Worm (Caenorhabditis elegans) whole organism, late embryonic: ENCODE measurements around the gene coa-3.

Source experiments
- T23F11.4 ChIP-seq: fragments of 200-800 bp; sonication (Bioruptor generic); optimal IDR thresholded peaks from 2 replicates; lab custom pipeline; 2018; ENCODE audit warnings: mild to moderate bottlenecking, missing genetic modification characterization, missing compliant biosample characterization
- Y22D7AL.16 ChIP-seq: sonication (generic microtip); optimal IDR thresholded peaks from 2 replicates; lab custom pipeline; 2016; ENCODE audit warnings: missing genetic modification characterization, missing compliant biosample characterization
- ceh-2 ChIP-seq: sonication (generic microtip); optimal IDR thresholded peaks from 2 replicates; lab custom pipeline; 2016; ENCODE audit warnings: missing genotype, missing genetic modification characterization, missing compliant biosample characterization
- ceh-30 ChIP-seq: fragments of 150-350 bp; optimal IDR thresholded peaks from 2 replicates; lab custom pipeline; 2014; ENCODE audit warnings: missing biosample characterization, missing genetic modification characterization
- ceh-31 ChIP-seq: sonication (generic microtip); optimal IDR thresholded peaks from 2 replicates; lab custom pipeline; 2016; ENCODE audit warnings: missing genetic modification characterization, missing compliant biosample characterization
- ceh-34 ChIP-seq: sonication (generic microtip); optimal IDR thresholded peaks from 2 replicates; lab custom pipeline; 2016; ENCODE audit warnings: mild to moderate bottlenecking, missing genetic modification characterization, missing compliant biosample characterization
- ceh-45 ChIP-seq: fragments of 200-800 bp; sonication (Bioruptor generic); IDR thresholded peaks from 2 replicates; pipeline ENCODE4 v1.3.6; 2022; ENCODE audit warnings: missing genetic modification reagents, missing genetic modification characterization, missing compliant biosample characterization
- ceh-9 ChIP-seq: sonication (generic microtip); optimal IDR thresholded peaks from 2 replicates; lab custom pipeline; 2016; ENCODE audit warnings: mild to moderate bottlenecking, missing genetic modification characterization, inconsistent platforms, missing compliant biosample characterization
- che-1 ChIP-seq: sonication (generic microtip); optimal IDR thresholded peaks from 2 replicates; lab custom pipeline; 2016; ENCODE audit warnings: mild to moderate bottlenecking, missing genetic modification characterization, missing compliant biosample characterization
- dmd-4 ChIP-seq: sonication (generic microtip); optimal IDR thresholded peaks from 2 replicates; lab custom pipeline; 2016; ENCODE audit warnings: borderline replicate concordance, missing genetic modification characterization, missing compliant biosample characterization
- dve-1 ChIP-seq: sonication (generic microtip); optimal IDR thresholded peaks from 2 replicates; lab custom pipeline; 2017; ENCODE audit warnings: antibody characterized with exemption, mild to moderate bottlenecking, missing genetic modification characterization, missing compliant biosample characterization
- elt-2 ChIP-seq: sonication (generic microtip); optimal IDR thresholded peaks from 2 replicates; lab custom pipeline; 2016; ENCODE audit warnings: missing genetic modification reagents, missing genetic modification characterization, missing compliant biosample characterization
- fax-1 ChIP-seq: sonication (generic microtip); optimal IDR thresholded peaks from 2 replicates; lab custom pipeline; 2016; ENCODE audit warnings: missing genotype, missing genetic modification characterization, missing compliant biosample characterization
- fkh-10 ChIP-seq: fragments of 150-350 bp; optimal IDR thresholded peaks from 2 replicates; lab custom pipeline; 2014; ENCODE audit warnings: missing biosample characterization, missing genetic modification reagents, missing genetic modification characterization
- gmeb-2 ChIP-seq: sonication (generic microtip); optimal IDR thresholded peaks from 2 replicates; lab custom pipeline; 2016; ENCODE audit warnings: missing genetic modification characterization, inconsistent platforms, missing compliant biosample characterization
- hlh-13 ChIP-seq: fragments of 200-800 bp; sonication (Bioruptor generic); optimal IDR thresholded peaks from 2 replicates; lab custom pipeline; 2018; ENCODE audit warnings: mild to moderate bottlenecking, missing genetic modification characterization, missing compliant biosample characterization
- hlh-6 ChIP-seq: sonication (generic microtip); optimal IDR thresholded peaks from 2 replicates; lab custom pipeline; 2016; ENCODE audit warnings: missing genotype, missing genetic modification characterization, missing compliant biosample characterization
- hlh-8 ChIP-seq: sonication (generic microtip); optimal IDR thresholded peaks from 2 replicates; lab custom pipeline; 2016; ENCODE audit warnings: missing genotype, missing genetic modification characterization, missing compliant biosample characterization
- lin-11 ChIP-seq: fragments of 200-800 bp; sonication (Bioruptor generic); optimal IDR thresholded peaks from 2 replicates; lab custom pipeline; 2018; ENCODE audit warnings: mild to moderate bottlenecking, missing genetic modification characterization, missing compliant biosample characterization
- nfya-1 ChIP-seq: sonication (generic microtip); optimal IDR thresholded peaks from 2 replicates; lab custom pipeline; 2017; ENCODE audit warnings: missing genetic modification characterization, mild to moderate bottlenecking, missing compliant biosample characterization, antibody characterized with exemption, moderate library complexity
- nhr-11 ChIP-seq: fragments of 150-350 bp; optimal IDR thresholded peaks from 2 replicates; lab custom pipeline; 2014; ENCODE audit warnings: missing biosample characterization, missing genetic modification characterization
- nhr-232 ChIP-seq: sonication (generic microtip); optimal IDR thresholded peaks from 2 replicates; lab custom pipeline; 2016; ENCODE audit warnings: missing genetic modification characterization, missing compliant biosample characterization
- npax-4 ChIP-seq: sonication (generic microtip); optimal IDR thresholded peaks from 2 replicates; lab custom pipeline; 2016; ENCODE audit warnings: missing genetic modification characterization, missing compliant biosample characterization
- odd-2 ChIP-seq: sonication (generic microtip); optimal IDR thresholded peaks from 2 replicates; lab custom pipeline; 2017; ENCODE audit warnings: antibody characterized with exemption, mild to moderate bottlenecking, missing genetic modification characterization, missing compliant biosample characterization
- pag-3 ChIP-seq: sonication (generic microtip); optimal IDR thresholded peaks from 2 replicates; lab custom pipeline; 2016; ENCODE audit warnings: missing compliant biosample characterization, missing genetic modification characterization, borderline replicate concordance
- pat-9 ChIP-seq: fragments of 200-800 bp; sonication (Bioruptor generic); optimal IDR thresholded peaks from 2 replicates; lab custom pipeline; 2018; ENCODE audit warnings: mild to moderate bottlenecking, missing genetic modification characterization, moderate library complexity, missing compliant biosample characterization
- pha-2 ChIP-seq: sonication (generic microtip); optimal IDR thresholded peaks from 2 replicates; lab custom pipeline; 2017; ENCODE audit warnings: mild to moderate bottlenecking, missing genetic modification characterization, missing compliant biosample characterization
- pha-4 ChIP-seq: fragments of 150-350 bp; optimal IDR thresholded peaks from 2 replicates; lab custom pipeline; 2018; ENCODE audit warnings: missing biosample characterization, missing genetic modification reagents, missing genetic modification characterization
- ref-2 ChIP-seq: sonication (generic microtip); optimal IDR thresholded peaks from 2 replicates; lab custom pipeline; 2016; ENCODE audit warnings: missing genetic modification characterization, missing compliant biosample characterization
- rnt-1 ChIP-seq: sonication (generic microtip); optimal IDR thresholded peaks from 2 replicates; lab custom pipeline; 2016; ENCODE audit warnings: missing genetic modification characterization, missing compliant biosample characterization
- sdc-2 ChIP-seq: sonication (generic microtip); optimal IDR thresholded peaks from 2 replicates; lab custom pipeline; 2016; ENCODE audit warnings: missing genotype, missing genetic modification characterization, missing compliant biosample characterization
- syd-9 ChIP-seq: sonication (generic microtip); optimal IDR thresholded peaks from 2 replicates; lab custom pipeline; 2016; ENCODE audit warnings: mild to moderate bottlenecking, missing genetic modification characterization, moderate library complexity, missing compliant biosample characterization
- tbx-7 ChIP-seq: sonication (generic microtip); optimal IDR thresholded peaks from 2 replicates; lab custom pipeline; 2016; ENCODE audit warnings: missing genotype, missing genetic modification characterization, missing compliant biosample characterization
- ttx-3 ChIP-seq: sonication (generic microtip); optimal IDR thresholded peaks from 2 replicates; lab custom pipeline; 2016; ENCODE audit warnings: missing genetic modification reagents, missing genetic modification characterization, missing compliant biosample characterization
- unc-42 ChIP-seq: sonication (generic microtip); optimal IDR thresholded peaks from 2 replicates; lab custom pipeline; 2016; ENCODE audit warnings: missing genotype, missing genetic modification characterization, missing compliant biosample characterization
- unc-55 ChIP-seq: sonication (generic microtip); optimal IDR thresholded peaks from 2 replicates; lab custom pipeline; 2017; ENCODE audit warnings: missing biosample characterization, missing genetic modification reagents, missing genetic modification characterization
- zip-5 ChIP-seq: sonication (generic microtip); optimal IDR thresholded peaks from 2 replicates; lab custom pipeline; 2016; ENCODE audit warnings: missing genetic modification characterization, missing compliant biosample characterization
- ztf-16 ChIP-seq: sonication (generic microtip); optimal IDR thresholded peaks from 2 replicates; lab custom pipeline; 2017; ENCODE audit warnings: missing genetic modification characterization, missing compliant biosample characterization

coa-3 gene

DNA sequence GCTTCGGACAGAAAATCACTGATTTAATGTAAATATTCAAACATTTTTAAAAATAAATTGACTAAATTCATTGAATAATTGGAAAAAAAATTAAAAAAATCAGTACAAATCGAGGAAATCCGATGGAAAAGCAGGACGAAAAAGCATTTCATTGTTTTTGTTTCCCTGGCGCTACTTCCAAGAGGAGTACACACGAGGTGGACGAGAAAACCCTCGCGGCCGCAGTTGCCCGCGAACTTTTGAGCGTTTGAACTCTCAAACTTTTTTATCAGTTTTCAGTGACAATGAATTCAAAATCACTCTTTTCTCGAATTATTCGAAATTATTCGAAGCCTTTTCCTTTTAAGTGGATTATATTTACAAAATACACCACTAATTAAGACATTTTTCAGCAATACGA lies 602 bp upstream of the coa-3 start, which contains the start of gene F35D11.4 (continued):
- TF ChIP-seq Y22D7AL.16 (tag; lab: Kevin White, UChicago) = no peak
- no peak for TF ChIP-seq hlh-6 (tag; lab: Kevin White, UChicago)
- TF ChIP-seq ref-2 (tag; lab: Kevin White, UChicago) = peak; percentile 83
- no peak for TF ChIP-seq ceh-30 (tag; lab: Kevin White, UChicago)
- TF ChIP-seq pha-4 = no peak
- TF ChIP-seq hlh-13 (GFP tag; lab: Kevin White, UChicago) = no peak
- no peak for TF ChIP-seq syd-9 (tag; lab: Kevin White, UChicago)
- TF ChIP-seq odd-2 (tag; lab: Kevin White, UChicago) = no peak
- no peak for TF ChIP-seq unc-42 (tag; lab: Kevin White, UChicago)
- TF ChIP-seq T23F11.4 (GFP tag; lab: Kevin White, UChicago) = no peak
- TF ChIP-seq lin-11 = no peak
- no peak for TF ChIP-seq pat-9 (tag; lab: Kevin White, UChicago)
- peak; percentile 16 for TF ChIP-seq ceh-34 (tag; lab: Kevin White, UChicago)
- TF ChIP-seq ceh-2 (tag; lab: Kevin White, UChicago) = peak; percentile 89
- no peak for TF ChIP-seq che-1 (tag; lab: Kevin White, UChicago)
- TF ChIP-seq ceh-9 (tag; lab: Kevin White, UChicago) = no peak
- TF ChIP-seq rnt-1 (tag; lab: Kevin White, UChicago) = peak; percentile 55
- no peak for TF ChIP-seq nhr-232 (tag; lab: Kevin White, UChicago)
- TF ChIP-seq dmd-4 (tag; lab: Kevin White, UChicago) = no peak
- TF ChIP-seq zip-5 (tag; lab: Kevin White, UChicago) = peak; percentile 79
- TF ChIP-seq ztf-16 (tag; lab: Kevin White, UChicago) = no peak

DNA sequence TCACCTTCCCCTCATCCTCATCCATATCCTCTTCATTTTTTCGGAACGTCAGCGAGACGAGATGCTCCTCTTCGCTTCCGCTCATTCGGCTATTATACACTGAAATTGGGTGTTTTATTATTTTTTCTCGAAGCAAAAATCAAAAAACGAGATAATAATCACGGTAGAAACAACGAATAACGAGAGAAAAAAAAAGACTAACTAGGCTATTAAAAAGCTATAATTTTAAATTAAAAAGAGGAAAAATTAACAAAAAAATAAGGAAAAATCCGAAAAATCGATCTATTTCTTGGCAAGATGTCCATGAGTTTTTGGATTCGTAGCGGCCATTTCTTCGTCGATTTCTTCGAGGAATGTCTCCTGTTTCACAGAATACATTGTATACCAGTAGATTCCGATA lies 1.2 kb downstream of the coa-3 start, which contains the start of gene ipla-1:
Gene ipla-1, minus strand, starts transcription at position 101 of the 400 bp plus-strand sequence.
- TF ChIP-seq ceh-34 (tag; lab: Kevin White, UChicago) = no peak
- no peak for TF ChIP-seq lin-11
- no peak for TF ChIP-seq ceh-31
- TF ChIP-seq pat-9 (tag; lab: Kevin White, UChicago) = no peak
- no peak for TF ChIP-seq unc-55 (GFP tag; lab: Kevin White, UChicago)
- no peak for TF ChIP-seq rnt-1 (tag; lab: Kevin White, UChicago)
- no peak for TF ChIP-seq odd-2 (tag; lab: Kevin White, UChicago)
- TF ChIP-seq elt-2 (tag; lab: Kevin White, UChicago) = no peak
- TF ChIP-seq ceh-45 (GFP tag; lab: Robert Waterston, UW) = no peak
- no peak for TF ChIP-seq ceh-30 (tag; lab: Kevin White, UChicago)
- no peak for TF ChIP-seq fax-1
- no peak for TF ChIP-seq dve-1
- TF ChIP-seq npax-4 (tag; lab: Kevin White, UChicago) = no peak
- no peak for TF ChIP-seq gmeb-2 (tag; lab: Kevin White, UChicago)
- no peak for TF ChIP-seq tbx-7 (tag; lab: Kevin White, UChicago)

DNA sequence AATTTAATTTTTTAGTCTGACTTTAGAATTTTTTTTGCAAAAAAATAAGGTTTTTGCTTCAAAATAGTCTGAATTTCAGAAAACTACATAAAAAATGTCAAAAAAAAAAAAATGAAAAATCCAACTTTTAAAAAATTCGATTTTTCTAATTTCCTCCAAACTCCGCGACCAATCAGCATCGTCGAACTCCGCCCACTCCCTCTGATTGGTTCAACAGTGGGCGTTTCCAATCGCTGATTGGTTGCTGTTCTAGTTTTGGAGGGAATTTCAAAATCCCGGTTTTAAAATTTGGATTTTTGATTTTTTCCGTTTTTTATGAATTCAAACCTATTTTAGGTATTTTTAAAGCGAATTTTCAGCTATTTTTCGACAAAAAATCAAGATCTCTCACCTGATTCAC lies 1.6 kb downstream of the coa-3 start:
- TF ChIP-seq nfya-1 (tag; lab: Kevin White, UChicago) (peak; percentile 84), fkh-10 (GFP tag; lab: Kevin White, UChicago) (no peak)

DNA sequence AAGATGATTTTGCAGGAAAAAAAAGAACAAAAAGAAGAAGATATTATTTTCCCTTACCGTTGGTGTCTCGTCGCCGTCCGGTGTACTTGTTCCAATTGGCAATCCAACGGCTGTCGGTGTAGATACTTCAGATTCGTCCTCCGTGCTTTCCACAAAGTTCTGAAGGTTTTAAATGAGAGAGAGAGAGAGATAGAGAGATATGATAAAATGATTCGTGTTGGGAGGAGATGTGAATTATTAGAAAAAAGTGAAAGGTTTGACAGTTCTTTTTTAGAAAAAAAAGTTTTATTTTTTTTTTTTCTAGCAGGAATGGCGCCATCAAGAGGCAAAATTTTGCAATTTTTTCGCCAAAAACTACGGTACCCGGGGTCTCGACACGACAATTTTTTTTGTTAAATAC lies 2.2 kb downstream of the coa-3 start:
- TF ChIP-seq hlh-8 = no peak
- no peak for TF ChIP-seq pha-2 (tag; lab: Kevin White, UChicago)
- TF ChIP-seq sdc-2 (tag; lab: Kevin White, UChicago) = no peak
- TF ChIP-seq fkh-10 (GFP tag; lab: Kevin White, UChicago) = no peak
- TF ChIP-seq ceh-30 (tag; lab: Kevin White, UChicago) = no peak
- no peak for TF ChIP-seq pag-3 (tag; lab: Kevin White, UChicago)
- no peak for TF ChIP-seq unc-55 (GFP tag; lab: Kevin White, UChicago)
- no peak for TF ChIP-seq nhr-232 (tag; lab: Kevin White, UChicago)
- no peak for TF ChIP-seq npax-4 (tag; lab: Kevin White, UChicago)
- no peak for TF ChIP-seq ttx-3 (tag; lab: Kevin White, UChicago)
- TF ChIP-seq ref-2 (tag; lab: Kevin White, UChicago) = no peak
- TF ChIP-seq ceh-34 (tag; lab: Kevin White, UChicago) = no peak
- TF ChIP-seq gmeb-2 (tag; lab: Kevin White, UChicago) = no peak
- no peak for TF ChIP-seq che-1 (tag; lab: Kevin White, UChicago)
- TF ChIP-seq nhr-11 (tag; lab: Kevin White, UChicago) = no peak
